Worm (Caenorhabditis elegans): Measurements from ENCODE around the gene C37C3.10.

ce11 chrV:7857931-7858330 is 4.9 kb downstream of the C37C3.10 start, which contains the start of gene C37C3.1:
- TF ChIP-seq ama-1 (optimal IDR thresholded peaks at IDR 0.05), result no peak
- no peak for TF ChIP-seq ceh-36 (tag; optimal IDR thresholded peaks at IDR 0.05)
- TF ChIP-seq tbx-11 (GFP tag; IDR thresholded peaks at IDR 0.05), result no peak
- no peak for TF ChIP-seq ets-7 (tag; optimal IDR thresholded peaks at IDR 0.05)
- TF ChIP-seq hmbx-1 (tag; optimal IDR thresholded peaks at IDR 0.05), result no peak
- TF ChIP-seq tra-4 (tag; optimal IDR thresholded peaks at IDR 0.05), result no peak
- TF ChIP-seq tbx-37 (GFP tag; conservative IDR thresholded peaks at IDR 0.05), result no peak
- TF ChIP-seq hmg-4 (GFP tag; optimal IDR thresholded peaks at IDR 0.05), result no peak
- no peak for TF ChIP-seq sea-1 (GFP tag; conservative IDR thresholded peaks at IDR 0.05)
- TF ChIP-seq F13C5.2 (tag; optimal IDR thresholded peaks at IDR 0.05), result no peak
